Fruit fly (Drosophila melanogaster): ENCODE measurements around the gene CG1636.
A peak's percentile ranks its signal among the peaks of the same experiment; 100 is the strongest.

CG1636 gene

DNA sequence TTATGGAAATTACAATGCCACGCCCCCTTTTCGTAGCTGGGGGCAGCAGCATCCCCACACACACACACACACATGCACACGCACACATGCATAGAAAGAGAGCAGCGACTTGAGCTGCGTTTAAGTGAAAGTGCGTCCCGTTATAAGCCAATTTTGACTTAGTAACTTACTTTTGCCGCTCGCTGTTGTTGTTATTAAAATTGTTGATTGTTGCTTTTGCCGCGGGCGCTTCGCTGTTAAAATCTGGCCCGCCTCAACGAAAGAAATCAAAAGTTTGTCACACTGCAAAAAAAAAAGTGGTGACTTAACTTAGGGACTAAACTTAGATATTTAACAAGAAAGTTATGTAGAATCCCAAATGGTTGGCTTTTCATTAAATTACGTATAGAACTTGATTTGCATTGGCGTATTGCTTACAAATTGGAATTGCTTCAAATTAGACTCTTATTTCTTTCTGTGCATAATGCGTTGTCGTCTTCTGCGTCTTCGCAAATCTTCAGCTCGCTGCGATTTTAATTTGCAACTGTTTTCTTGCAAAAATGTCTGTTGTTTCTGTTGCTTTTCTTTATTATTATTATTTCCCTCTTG is 18.4 kb upstream of the CG1636 start (continued):
- TF ChIP-seq CG12769 (tag; optimal IDR thresholded peaks at IDR 0.05) (no peak), Abd-B (GFP tag; optimal IDR thresholded peaks at IDR 0.05) (no peak), Hmr (GFP tag; optimal IDR thresholded peaks at IDR 0.05) (no peak), CG15514 (GFP tag; optimal IDR thresholded peaks at IDR 0.05) (no peak), Awh (GFP tag; IDR thresholded peaks at IDR 0.05) (0 out of 2 replicates have a peak, but pooled peaks have one; percentile 25), Sox102F (GFP tag; optimal IDR thresholded peaks at IDR 0.05) (peak; percentile 36), CG14710 (tag; optimal IDR thresholded peaks at IDR 0.05) (no peak), Rx (GFP tag; IDR thresholded peaks at IDR 0.05) (0 out of 2 replicates have a peak, but pooled peaks have one; percentile 6), CG4404 (GFP tag; IDR thresholded peaks at IDR 0.05) (no peak), slbo (GFP tag; IDR thresholded peaks at IDR 0.05) (peak; percentile 41; the same call in 1 of the 2 replicates), CG13894 (tag; optimal IDR thresholded peaks at IDR 0.05) (no peak), p53 (GFP tag; optimal IDR thresholded peaks at IDR 0.05) (no peak), Tbp (GFP tag; optimal IDR thresholded peaks at IDR 0.05) (no peak), CG16813 (GFP tag; IDR thresholded peaks at IDR 0.05; ENCODE audit: partially characterized antibody) (no peak), Ets65A (GFP tag) (no peak), emc (GFP tag; optimal IDR thresholded peaks at IDR 0.05) (no peak), ap (GFP tag; IDR thresholded peaks at IDR 0.05) (no peak), CG18476 (GFP tag; optimal IDR thresholded peaks at IDR 0.05) (no peak), CG8944 (GFP tag; optimal IDR thresholded peaks at IDR 0.05) (no peak), CG3726 (GFP tag; IDR thresholded peaks at IDR 0.05) (no peak), CG17829 (tag; optimal IDR thresholded peaks at IDR 0.05) (no peak), wor (GFP tag; IDR thresholded peaks at IDR 0.05) (no peak), bigmax (GFP tag; optimal IDR thresholded peaks at IDR 0.05) (no peak), scrt (GFP tag; optimal IDR thresholded peaks at IDR 0.05) (no peak), CG10654 (GFP tag; optimal IDR thresholded peaks at IDR 0.05) (no peak), CG32767 (GFP tag; IDR thresholded peaks at IDR 0.05) (0 out of 2 replicates have a peak, but pooled peaks have one; percentile 21), sd (tag; optimal IDR thresholded peaks at IDR 0.05) (no peak), CG34422 (GFP tag; IDR thresholded peaks at IDR 0.05) (no peak), sens-2 (GFP tag; IDR thresholded peaks at IDR 0.05) (no peak), pho (GFP tag; optimal IDR thresholded peaks at IDR 0.05) (no peak), CG10147 (GFP tag; optimal IDR thresholded peaks at IDR 0.05) (no peak), CG5245 (GFP tag; optimal IDR thresholded peaks at IDR 0.05) (no peak), pzg (GFP tag; optimal IDR thresholded peaks at IDR 0.05) (no peak), lov (optimal IDR thresholded peaks at IDR 0.05) (no peak), lov (GFP tag; IDR thresholded peaks at IDR 0.05) (no peak), pan (optimal IDR thresholded peaks at IDR 0.05) (no peak), pan (GFP tag; optimal IDR thresholded peaks at IDR 0.05 in 1 of 2, IDR thresholded peaks at IDR 0.05 in 1 of 2) (peak in 1 of 2 experiments; percentile 33), onecut (GFP tag; IDR thresholded peaks at IDR 0.05) (no peak), CkIIα-i1 (GFP tag; IDR thresholded peaks at IDR 0.05) (no peak), row (GFP tag; IDR thresholded peaks at IDR 0.05) (peak; percentile 31; the same call in 1 of the 3 replicates), Jarid2 (GFP tag; optimal IDR thresholded peaks at IDR 0.05) (no peak), Lpt (GFP tag; optimal IDR thresholded peaks at IDR 0.05) (no peak), Dll (GFP tag; IDR thresholded peaks at IDR 0.05; ENCODE audit: partially characterized antibody) (no peak), dmrt11E (tag; optimal IDR thresholded peaks at IDR 0.05) (no peak), Lim3 (GFP tag; IDR thresholded peaks at IDR 0.05) (no peak), hkb (optimal IDR thresholded peaks at IDR 0.05) (no peak), hkb (GFP tag; IDR thresholded peaks at IDR 0.05) (peak; percentile 42; the same call in 1 of the 2 replicates), CG43689 (GFP tag; IDR thresholded peaks at IDR 0.05) (no peak), D19A (tag; optimal IDR thresholded peaks at IDR 0.05) (no peak), Mes4 (GFP tag; optimal IDR thresholded peaks at IDR 0.05) (no peak), zen2 (GFP tag; IDR thresholded peaks at IDR 0.05; ENCODE audit: partially characterized antibody) (no peak), z (GFP tag; IDR thresholded peaks at IDR 0.05) (no peak)
